Comparison of ENCODE assay signal across 6 fruit fly cellular contexts in genomic region chr3R:4378363-4379354, dm6.
TF ChIP-seq lines count a peak whose summit lies in the region.

TSS of gene Sfxn1-3 (plus strand) at chr3R:4378600.

- TF ChIP-seq CTCF in whole organism, embryonic (GFP tag; optimal IDR thresholded peaks at IDR 0.05; lab: Kevin White, UChicago), result peak; percentile 44

TF ChIP-seq in whole organism, 6 proteins besides CTCF, POLR2A, EP300 and RAD21:
- TF ChIP-seq Dll (optimal IDR thresholded peaks at IDR 0.05; lab: Kevin White, UChicago) (no peak), pan (optimal IDR thresholded peaks at IDR 0.05; lab: Kevin White, UChicago) (peak; percentile 74)

TF ChIP-seq in whole organism, adult, 20 proteins besides CTCF, POLR2A, EP300 and RAD21 (continues in another document):
- no peak for TF ChIP-seq CG1620 (GFP tag; optimal IDR thresholded peaks at IDR 0.05; lab: Kevin White, UChicago)
- peak; percentile 27 for TF ChIP-seq CG7045 (GFP tag; optimal IDR thresholded peaks at IDR 0.05; lab: Kevin White, UChicago)
- peak; percentile 29 for TF ChIP-seq tj (GFP tag; optimal IDR thresholded peaks at IDR 0.05; lab: Kevin White, UChicago)
- TF ChIP-seq Crg-1 (GFP tag; optimal IDR thresholded peaks at IDR 0.05; lab: Kevin White, UChicago), result peak; percentile 79
- peak; percentile 63 for TF ChIP-seq Hr96 (GFP tag; optimal IDR thresholded peaks at IDR 0.05; lab: Kevin White, UChicago)
- TF ChIP-seq bab1 (GFP tag; optimal IDR thresholded peaks at IDR 0.05; lab: Kevin White, UChicago), result peak; percentile 78
- no peak for TF ChIP-seq CG5204 (GFP tag; optimal IDR thresholded peaks at IDR 0.05; lab: Kevin White, UChicago)
- no peak for TF ChIP-seq cnc (optimal IDR thresholded peaks at IDR 0.05; lab: Kevin White, UChicago)
- TF ChIP-seq CG11617 (GFP tag; optimal IDR thresholded peaks at IDR 0.05; lab: Kevin White, UChicago), result peak; percentile 55
- TF ChIP-seq cic (GFP tag; optimal IDR thresholded peaks at IDR 0.05; lab: Kevin White, UChicago), result peak; percentile 95
- peak; percentile 73 for TF ChIP-seq ovo (GFP tag; optimal IDR thresholded peaks at IDR 0.05; lab: Kevin White, UChicago)
- TF ChIP-seq CG33017 (tag; optimal IDR thresholded peaks at IDR 0.05; lab: Kevin White, UChicago), result peak; percentile 55
- peak; percentile 92 for TF ChIP-seq Mnt (GFP tag; optimal IDR thresholded peaks at IDR 0.05; lab: Kevin White, UChicago)
- no peak for TF ChIP-seq toe (GFP tag; optimal IDR thresholded peaks at IDR 0.05; lab: Kevin White, UChicago)
- TF ChIP-seq pad (GFP tag; optimal IDR thresholded peaks at IDR 0.05; lab: Kevin White, UChicago), result peak; percentile 96
- TF ChIP-seq CG14711 (tag; optimal IDR thresholded peaks at IDR 0.05; lab: Kevin White, UChicago), result peak; percentile 36
- TF ChIP-seq CG7101 (tag; optimal IDR thresholded peaks at IDR 0.05; lab: Kevin White, UChicago), result peak; percentile 71
- no peak for TF ChIP-seq Clk (GFP tag; optimal IDR thresholded peaks at IDR 0.05; lab: Kevin White, UChicago)

TF ChIP-seq in whole organism, embryonic, 481 proteins besides CTCF, POLR2A, EP300 and RAD21 (continues in another document):
- TF ChIP-seq Poxn (GFP tag; IDR thresholded peaks at IDR 0.05; lab: Robert Waterston, UW), result no peak
- TF ChIP-seq slbo (GFP tag; IDR thresholded peaks at IDR 0.05; lab: Robert Waterston, UW), result no peak; the same call in none of the 2 replicates
- peak; percentile 88 for TF ChIP-seq lab (GFP tag; optimal IDR thresholded peaks at IDR 0.05; lab: Kevin White, UChicago)
- TF ChIP-seq Mes4 (GFP tag; optimal IDR thresholded peaks at IDR 0.05; lab: Kevin White, UChicago), result peak; percentile 2
- TF ChIP-seq CG13624 (GFP tag; optimal IDR thresholded peaks at IDR 0.05; lab: Kevin White, UChicago), result peak; percentile 46
- TF ChIP-seq crp (GFP tag; optimal IDR thresholded peaks at IDR 0.05; lab: Kevin White, UChicago), result peak in 1 of 2 experiments; percentile 66
- TF ChIP-seq CG15269 (tag; optimal IDR thresholded peaks at IDR 0.05; lab: Kevin White, UChicago), result peak; percentile 42
- no peak; the same call in 1 of the 2 replicates for TF ChIP-seq ranshi (GFP tag; IDR thresholded peaks at IDR 0.05; lab: Robert Waterston, UW)
- TF ChIP-seq CG6689 (GFP tag; IDR thresholded peaks at IDR 0.05; lab: Robert Waterston, UW), result peak; percentile 38; the same call in 1 of the 2 replicates
- TF ChIP-seq Deaf1 (tag; optimal IDR thresholded peaks at IDR 0.05; lab: Kevin White, UChicago), result peak; percentile 81
- peak; percentile 61; the same call in 1 of the 3 replicates for TF ChIP-seq CG11456 (GFP tag; IDR thresholded peaks at IDR 0.05; lab: Robert Waterston, UW)
- TF ChIP-seq Dref (GFP tag; IDR thresholded peaks at IDR 0.05; lab: Robert Waterston, UW), result no peak
- TF ChIP-seq CG4328 (GFP tag; optimal IDR thresholded peaks at IDR 0.05; lab: Kevin White, UChicago), result peak; percentile 67
- TF ChIP-seq Spps (tag; optimal IDR thresholded peaks at IDR 0.05; lab: Kevin White, UChicago), result no peak
- no peak for TF ChIP-seq Sry-β (GFP tag; optimal IDR thresholded peaks at IDR 0.05; lab: Kevin White, UChicago)
- no peak for TF ChIP-seq CG14965 (GFP tag; optimal IDR thresholded peaks at IDR 0.05; lab: Kevin White, UChicago; ENCODE audit: borderline replicate concordance)
- peak; percentile 30 for TF ChIP-seq mam (GFP tag; optimal IDR thresholded peaks at IDR 0.05; lab: Kevin White, UChicago)

TF ChIP-seq in whole organism, prepupa, 60 proteins besides CTCF, POLR2A, EP300 and RAD21 (continues in another document):
- peak; percentile 57 for TF ChIP-seq topi (GFP tag; optimal IDR thresholded peaks at IDR 0.05; lab: Kevin White, UChicago)
- no peak for TF ChIP-seq OdsH (GFP tag; optimal IDR thresholded peaks at IDR 0.05; lab: Kevin White, UChicago)
- TF ChIP-seq CG3919 (GFP tag; optimal IDR thresholded peaks at IDR 0.05; lab: Kevin White, UChicago), result peak; percentile 67
- peak; percentile 40 for TF ChIP-seq Blimp-1 (GFP tag; optimal IDR thresholded peaks at IDR 0.05; lab: Kevin White, UChicago)
- peak; percentile 68 for TF ChIP-seq CG6163 (GFP tag; IDR thresholded peaks at IDR 0.05; lab: Robert Waterston, UW)
- TF ChIP-seq fkh (GFP tag; optimal IDR thresholded peaks at IDR 0.05; lab: Kevin White, UChicago), result peak; percentile 87
- no peak for TF ChIP-seq achi (GFP tag; optimal IDR thresholded peaks at IDR 0.05; lab: Kevin White, UChicago)
- peak; percentile 4 for TF ChIP-seq CG3032 (tag; optimal IDR thresholded peaks at IDR 0.05; lab: Kevin White, UChicago)
- TF ChIP-seq Ets96B (tag; optimal IDR thresholded peaks at IDR 0.05; lab: Kevin White, UChicago), result no peak
- peak; percentile 4 for TF ChIP-seq CG6792 (GFP tag; optimal IDR thresholded peaks at IDR 0.05; lab: Kevin White, UChicago)
- peak; percentile 37 for TF ChIP-seq CG11762 (GFP tag; optimal IDR thresholded peaks at IDR 0.05; lab: Kevin White, UChicago; ENCODE audit: insufficient read depth)
- TF ChIP-seq CG16779 (tag; optimal IDR thresholded peaks at IDR 0.05; lab: Kevin White, UChicago), result no peak
- peak; percentile 22 for TF ChIP-seq Hr39 (GFP tag; optimal IDR thresholded peaks at IDR 0.05; lab: Kevin White, UChicago)
- peak in 1 of 2 experiments; percentile 66 for TF ChIP-seq ss (GFP tag; optimal IDR thresholded peaks at IDR 0.05; lab: Kevin White, UChicago)
- peak; percentile 71; the same call in 2 of the 3 replicates for TF ChIP-seq eg (GFP tag; IDR thresholded peaks at IDR 0.05; lab: Robert Waterston, UW)
- TF ChIP-seq CG11294 (GFP tag; IDR thresholded peaks at IDR 0.05; lab: Robert Waterston, UW), result no peak; the same call in 1 of the 2 replicates
- no peak for TF ChIP-seq Sox102F (GFP tag; optimal IDR thresholded peaks at IDR 0.05; lab: Kevin White, UChicago)
- peak; percentile 54 for TF ChIP-seq Met (GFP tag; optimal IDR thresholded peaks at IDR 0.05; lab: Kevin White, UChicago)
- TF ChIP-seq svp (GFP tag; lab: Kevin White, UChicago), result peak; percentile 86

TF ChIP-seq in whole organism, pupa, 21 proteins besides CTCF, POLR2A, EP300 and RAD21:
- TF ChIP-seq CG8301 (tag; optimal IDR thresholded peaks at IDR 0.05; lab: Kevin White, UChicago), result no peak
- no peak for TF ChIP-seq CG4496 (GFP tag; IDR thresholded peaks at IDR 0.05; lab: Robert Waterston, UW)
- peak; percentile 13 for TF ChIP-seq gl (tag; optimal IDR thresholded peaks at IDR 0.05; lab: Kevin White, UChicago)
- TF ChIP-seq rn (GFP tag; IDR thresholded peaks at IDR 0.05; lab: Robert Waterston, UW), result no peak
- TF ChIP-seq CG15710 (tag; optimal IDR thresholded peaks at IDR 0.05; lab: Kevin White, UChicago), result no peak
- no peak for TF ChIP-seq CG13204 (GFP tag; optimal IDR thresholded peaks at IDR 0.05; lab: Kevin White, UChicago)
- no peak for TF ChIP-seq CG34367 (tag; optimal IDR thresholded peaks at IDR 0.05; lab: Kevin White, UChicago)
- TF ChIP-seq EcR (GFP tag; optimal IDR thresholded peaks at IDR 0.05; lab: Kevin White, UChicago), result peak; percentile 82
- no peak for TF ChIP-seq CG10348 (GFP tag; IDR thresholded peaks at IDR 0.05; lab: Robert Waterston, UW)
- no peak; the same call in 1 of the 2 replicates for TF ChIP-seq Ets98B (GFP tag; IDR thresholded peaks at IDR 0.05; lab: Robert Waterston, UW)
- TF ChIP-seq D1 (tag; optimal IDR thresholded peaks at IDR 0.05; lab: Kevin White, UChicago), result peak; percentile 67
- TF ChIP-seq CG8159 (tag; optimal IDR thresholded peaks at IDR 0.05; lab: Kevin White, UChicago), result no peak
- no peak for TF ChIP-seq CG32121 (GFP tag; IDR thresholded peaks at IDR 0.05; lab: Robert Waterston, UW)
- no peak for TF ChIP-seq CG9948 (tag; optimal IDR thresholded peaks at IDR 0.05; lab: Kevin White, UChicago)
- peak; percentile 39 for TF ChIP-seq Snoo (tag; optimal IDR thresholded peaks at IDR 0.05; lab: Kevin White, UChicago)
- TF ChIP-seq Pif1B (GFP tag; optimal IDR thresholded peaks at IDR 0.05; lab: Kevin White, UChicago), result peak; percentile 54
- TF ChIP-seq Pif1A (GFP tag; optimal IDR thresholded peaks at IDR 0.05; lab: Kevin White, UChicago), result no peak
- no peak for TF ChIP-seq fd96Ca (GFP tag; IDR thresholded peaks at IDR 0.05; lab: Robert Waterston, UW)
- TF ChIP-seq CG17806 (tag; optimal IDR thresholded peaks at IDR 0.05; lab: Kevin White, UChicago), result peak; percentile 5
- TF ChIP-seq CG12605 (GFP tag; IDR thresholded peaks at IDR 0.05; lab: Robert Waterston, UW), result peak; percentile 53; the same call in 1 of the 2 replicates
- no peak for TF ChIP-seq CG14655 (GFP tag; optimal IDR thresholded peaks at IDR 0.05; lab: Kevin White, UChicago)

TF ChIP-seq in whole organism, wandering third instar larva, 38 proteins besides CTCF, POLR2A, EP300 and RAD21 (continues in another document):
- TF ChIP-seq dsf (GFP tag; optimal IDR thresholded peaks at IDR 0.05; lab: Kevin White, UChicago; ENCODE audit: borderline replicate concordance) (no peak), h (GFP tag; optimal IDR thresholded peaks at IDR 0.05; lab: Kevin White, UChicago) (peak; percentile 74), woc (GFP tag; optimal IDR thresholded peaks at IDR 0.05; lab: Kevin White, UChicago) (peak; percentile 84), OdsH (GFP tag; optimal IDR thresholded peaks at IDR 0.05; lab: Kevin White, UChicago) (peak; percentile 61), CG9705 (GFP tag; optimal IDR thresholded peaks at IDR 0.05; lab: Kevin White, UChicago) (peak; percentile 11), jim (GFP tag; optimal IDR thresholded peaks at IDR 0.05; lab: Kevin White, UChicago) (peak; percentile 28), CrebA (GFP tag; optimal IDR thresholded peaks at IDR 0.05; lab: Kevin White, UChicago; ENCODE audit: borderline replicate concordance) (no peak), tai (GFP tag; optimal IDR thresholded peaks at IDR 0.05; lab: Kevin White, UChicago) (no peak), fru (GFP tag; optimal IDR thresholded peaks at IDR 0.05; lab: Kevin White, UChicago) (no peak), Rel (GFP tag; optimal IDR thresholded peaks at IDR 0.05; lab: Kevin White, UChicago) (no peak), Rel (tag; optimal IDR thresholded peaks at IDR 0.05; lab: Kevin White, UChicago) (peak; percentile 83), Jra (GFP tag; optimal IDR thresholded peaks at IDR 0.05; lab: Kevin White, UChicago) (peak; percentile 75), GATAd (GFP tag; optimal IDR thresholded peaks at IDR 0.05; lab: Kevin White, UChicago) (peak; percentile 52), foxo (GFP tag; optimal IDR thresholded peaks at IDR 0.05; lab: Kevin White, UChicago) (peak in 1 of 2 experiments; percentile 45), sv (GFP tag; optimal IDR thresholded peaks at IDR 0.05; lab: Kevin White, UChicago) (peak; percentile 31), Hnf4 (GFP tag; optimal IDR thresholded peaks at IDR 0.05; lab: Kevin White, UChicago) (peak; percentile 67), Vsx2 (GFP tag; optimal IDR thresholded peaks at IDR 0.05; lab: Kevin White, UChicago; ENCODE audit: partially characterized antibody) (no peak), Sp1 (GFP tag; optimal IDR thresholded peaks at IDR 0.05; lab: Kevin White, UChicago) (peak; percentile 77), Hr83 (GFP tag; optimal IDR thresholded peaks at IDR 0.05; lab: Kevin White, UChicago; ENCODE audit: poor library complexity, severe bottlenecking) (peak; percentile 90), dl (GFP tag; optimal IDR thresholded peaks at IDR 0.05; lab: Kevin White, UChicago; ENCODE audit: insufficient read depth in 1 of 2, partially characterized antibody in 2 of 2) (peak; percentile 53 to 55), psq (GFP tag; optimal IDR thresholded peaks at IDR 0.05; lab: Kevin White, UChicago) (peak; percentile 21)
